Fruit fly (Drosophila melanogaster): ENCODE data around the gene Sld5.
A peak's percentile ranks its signal among the peaks of the same experiment; 100 is the strongest.

Sld5 gene

DNA sequence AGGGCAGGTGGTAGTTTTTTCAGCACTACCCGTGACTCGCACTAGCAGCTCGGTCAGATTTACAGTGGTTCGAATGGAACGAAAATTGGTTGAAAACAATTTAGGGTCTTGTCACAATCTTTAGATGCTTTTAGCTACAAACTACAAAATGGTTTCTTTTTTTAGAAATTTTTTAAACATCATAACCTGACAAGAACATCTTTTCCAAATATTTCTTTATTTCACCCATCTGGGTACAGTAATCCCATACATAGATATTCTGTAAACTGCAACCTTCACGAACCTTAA, 21.0 kb downstream of the Sld5 start:
- TF ChIP-seq sage (GFP tag; optimal IDR thresholded peaks at IDR 0.05) (no peak), woc (GFP tag; optimal IDR thresholded peaks at IDR 0.05) (peak; percentile 25), h (GFP tag; optimal IDR thresholded peaks at IDR 0.05) (no peak)

dm6 chr3R:26034643-26035368, 21.5 kb downstream of the Sld5 start:
- TF ChIP-seq tai (GFP tag; optimal IDR thresholded peaks at IDR 0.05) (no peak), Rel (GFP tag; optimal IDR thresholded peaks at IDR 0.05) (no peak), Rel (tag; optimal IDR thresholded peaks at IDR 0.05) (no peak), GATAd (GFP tag; optimal IDR thresholded peaks at IDR 0.05) (no peak), CG9705 (GFP tag; optimal IDR thresholded peaks at IDR 0.05) (no peak), Dif (GFP tag; optimal IDR thresholded peaks at IDR 0.05; ENCODE audit: partially characterized antibody) (no peak), jim (GFP tag; optimal IDR thresholded peaks at IDR 0.05) (no peak), Sp1 (GFP tag; optimal IDR thresholded peaks at IDR 0.05) (no peak), Hr83 (GFP tag; optimal IDR thresholded peaks at IDR 0.05; ENCODE audit: poor library complexity, severe bottlenecking) (no peak), OdsH (GFP tag; optimal IDR thresholded peaks at IDR 0.05) (no peak), Jra (GFP tag; optimal IDR thresholded peaks at IDR 0.05) (no peak), dsf (GFP tag; optimal IDR thresholded peaks at IDR 0.05; ENCODE audit: borderline replicate concordance) (no peak), Myc (optimal IDR thresholded peaks at IDR 0.05) (no peak), br (GFP tag; optimal IDR thresholded peaks at IDR 0.05) (no peak), Hnf4 (GFP tag; optimal IDR thresholded peaks at IDR 0.05) (no peak), Vsx2 (GFP tag; optimal IDR thresholded peaks at IDR 0.05; ENCODE audit: partially characterized antibody) (no peak), N (GFP tag; optimal IDR thresholded peaks at IDR 0.05) (no peak), sv (GFP tag; optimal IDR thresholded peaks at IDR 0.05) (no peak), Dfd (GFP tag; optimal IDR thresholded peaks at IDR 0.05) (no peak)

- no peak for TF ChIP-seq OdsH (GFP tag; optimal IDR thresholded peaks at IDR 0.05)
- TF ChIP-seq dsf (GFP tag; optimal IDR thresholded peaks at IDR 0.05; ENCODE audit: borderline replicate concordance): no peak
- TF ChIP-seq h (GFP tag; optimal IDR thresholded peaks at IDR 0.05): no peak
- no peak for TF ChIP-seq HLH106 (tag; optimal IDR thresholded peaks at IDR 0.05)
- TF ChIP-seq lola (GFP tag; optimal IDR thresholded peaks at IDR 0.05): no peak
- TF ChIP-seq Hnf4 (GFP tag; optimal IDR thresholded peaks at IDR 0.05): no peak
- no peak for TF ChIP-seq jim (GFP tag; optimal IDR thresholded peaks at IDR 0.05)
- no peak for TF ChIP-seq rgr (GFP tag; optimal IDR thresholded peaks at IDR 0.05)
- TF ChIP-seq tai (GFP tag; optimal IDR thresholded peaks at IDR 0.05): no peak
- TF ChIP-seq brk (GFP tag; optimal IDR thresholded peaks at IDR 0.05): no peak
- no peak for TF ChIP-seq Mio (GFP tag; optimal IDR thresholded peaks at IDR 0.05)
- no peak for TF ChIP-seq pan (optimal IDR thresholded peaks at IDR 0.05)
- no peak for TF ChIP-seq br (GFP tag; optimal IDR thresholded peaks at IDR 0.05)
- TF ChIP-seq woc (GFP tag; optimal IDR thresholded peaks at IDR 0.05): no peak
These were observed 23.7 kb downstream of the Sld5 start for dm6 chr3R:26032611-26033001.

DNA sequence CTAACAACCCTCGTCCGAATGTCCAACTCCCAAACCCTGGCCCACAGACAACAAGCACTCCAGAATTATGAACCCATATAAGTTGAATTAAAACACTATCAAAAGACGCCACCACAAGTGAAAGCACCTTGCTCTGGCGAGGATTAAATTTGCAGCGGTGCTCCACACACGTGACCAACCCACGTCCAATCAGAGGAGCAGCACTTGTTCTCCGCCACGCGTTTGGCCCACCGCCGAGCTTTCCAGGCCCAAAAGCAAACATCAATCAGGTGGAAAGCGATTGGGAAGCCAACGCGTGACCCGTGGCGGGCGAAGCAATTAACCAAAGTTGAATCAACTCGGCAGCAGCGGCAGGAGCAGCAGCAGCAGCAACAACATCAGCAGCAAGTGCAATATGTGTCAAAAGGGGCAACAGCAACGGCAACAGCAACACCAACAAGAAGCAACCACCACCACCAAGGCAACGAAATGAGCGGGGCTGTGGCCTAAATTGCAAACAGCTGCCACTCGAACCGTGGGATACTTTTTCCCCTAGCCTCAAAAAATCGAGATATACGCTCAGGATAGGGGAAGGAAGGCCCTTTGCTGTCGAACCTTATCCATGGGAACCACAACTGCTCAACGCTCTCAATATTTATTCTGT, 24.3 kb downstream of the Sld5 start:
- TF ChIP-seq Dfd (GFP tag; optimal IDR thresholded peaks at IDR 0.05): peak; percentile 22
- no peak for TF ChIP-seq dl (GFP tag; optimal IDR thresholded peaks at IDR 0.05; ENCODE audit: insufficient read depth in 1 of 2, partially characterized antibody in 2 of 2)

DNA sequence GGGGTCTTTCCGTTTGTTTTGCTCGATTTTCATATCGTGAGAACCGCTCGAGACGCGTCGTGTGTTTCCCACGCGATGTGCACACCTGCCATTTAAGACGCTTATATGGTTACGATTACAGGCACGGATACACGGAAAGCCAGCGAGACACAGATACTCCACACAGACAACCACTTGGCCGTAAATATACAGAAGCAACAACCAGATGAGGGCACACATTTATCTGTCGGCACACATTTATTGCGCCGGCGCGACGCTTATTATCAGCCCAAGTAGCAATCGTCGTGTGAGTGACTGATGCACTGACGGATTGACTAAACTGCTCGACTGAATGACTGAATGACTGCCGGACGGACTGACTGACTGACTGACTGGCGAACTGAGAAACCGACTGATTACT, 25.8 kb downstream of the Sld5 start:
- TF ChIP-seq HLH106 (tag; optimal IDR thresholded peaks at IDR 0.05): no peak
- TF ChIP-seq dsf (GFP tag; optimal IDR thresholded peaks at IDR 0.05; ENCODE audit: borderline replicate concordance): no peak

dm6 chr3R:26027903-26028302, 28.4 kb downstream of the Sld5 start:
- TF ChIP-seq foxo (GFP tag; optimal IDR thresholded peaks at IDR 0.05): no peak
- TF ChIP-seq br (GFP tag; optimal IDR thresholded peaks at IDR 0.05): no peak
- TF ChIP-seq Rel (GFP tag; optimal IDR thresholded peaks at IDR 0.05): no peak
- no peak for TF ChIP-seq Rel (tag; optimal IDR thresholded peaks at IDR 0.05)
- TF ChIP-seq sv (GFP tag; optimal IDR thresholded peaks at IDR 0.05): no peak
- no peak for TF ChIP-seq CG9705 (GFP tag; optimal IDR thresholded peaks at IDR 0.05)
- no peak for TF ChIP-seq tai (GFP tag; optimal IDR thresholded peaks at IDR 0.05)
- TF ChIP-seq N (GFP tag; optimal IDR thresholded peaks at IDR 0.05): no peak
- TF ChIP-seq ey (GFP tag; optimal IDR thresholded peaks at IDR 0.05): no peak
- TF ChIP-seq pan (optimal IDR thresholded peaks at IDR 0.05): no peak
- TF ChIP-seq Dfd (GFP tag; optimal IDR thresholded peaks at IDR 0.05): no peak
- TF ChIP-seq sage (GFP tag; optimal IDR thresholded peaks at IDR 0.05): no peak
- TF ChIP-seq dsf (GFP tag; optimal IDR thresholded peaks at IDR 0.05; ENCODE audit: borderline replicate concordance): no peak
- no peak for TF ChIP-seq Hr78 (GFP tag; optimal IDR thresholded peaks at IDR 0.05)
- TF ChIP-seq CrebA (GFP tag; optimal IDR thresholded peaks at IDR 0.05; ENCODE audit: borderline replicate concordance): no peak
- TF ChIP-seq Jra (GFP tag; optimal IDR thresholded peaks at IDR 0.05): no peak
- TF ChIP-seq fru (GFP tag; optimal IDR thresholded peaks at IDR 0.05): no peak
- TF ChIP-seq CG32264 (GFP tag; optimal IDR thresholded peaks at IDR 0.05): no peak

Data from whole organism, wandering third instar larva.